Worm (Caenorhabditis elegans) whole organism, young adult: ENCODE results near the gene srh-80.

Experiments used
- B0019.2 ChIP-seq: fragments of 200-800 bp; sonication (Bioruptor generic); conservative IDR thresholded peaks from 2 replicates; pipeline ENCODE4 v1.3.6; 2022; ENCODE audit warnings: missing genetic modification reagents, missing genetic modification characterization, missing compliant biosample characterization
- B0261.1 ChIP-seq: sonication (generic microtip); optimal IDR thresholded peaks from 2 replicates; lab custom pipeline; 2016; ENCODE audit warnings: mild to moderate bottlenecking, missing genetic modification characterization, moderate library complexity, missing compliant biosample characterization
- C06A6.2 ChIP-seq: fragments of 200-800 bp; sonication (Bioruptor generic); conservative IDR thresholded peaks from 2 replicates; pipeline ENCODE4 v1.3.6; 2022; ENCODE audit warnings: missing genetic modification characterization, missing compliant biosample characterization
- C17E4.6 ChIP-seq: fragments of 200-800 bp; sonication (Bioruptor generic); IDR thresholded peaks from 2 replicates; pipeline ENCODE4 v1.3.6; 2022; ENCODE audit warnings: missing genetic modification reagents, missing genetic modification characterization, missing compliant biosample characterization
- D2030.7 ChIP-seq: fragments of 200-800 bp; sonication (Bioruptor generic); IDR thresholded peaks from 2 replicates; pipeline ENCODE4 v1.3.6; 2022; ENCODE audit warnings: missing genetic modification reagents, missing genetic modification characterization, missing compliant biosample characterization
- F10E7.11 ChIP-seq: sonication (generic microtip); optimal IDR thresholded peaks from 2 replicates; lab custom pipeline; 2017; ENCODE audit warnings: mild to moderate bottlenecking, missing genetic modification characterization, moderate library complexity, missing compliant biosample characterization
- F22D6.2 ChIP-seq: sonication (generic microtip); optimal IDR thresholded peaks from 2 replicates; lab custom pipeline; 2016; ENCODE audit warnings: mild to moderate bottlenecking, missing genetic modification characterization, missing compliant biosample characterization
- F23B12.7 ChIP-seq: sonication (generic microtip); optimal IDR thresholded peaks from 2 replicates; lab custom pipeline; 2017; ENCODE audit warnings: missing genetic modification characterization, mild to moderate bottlenecking, missing compliant biosample characterization, antibody characterized with exemption, moderate library complexity; ENCODE audit not compliant: insufficient read depth
- F33H1.4 ChIP-seq: fragments of 200-800 bp; sonication (Bioruptor generic); IDR thresholded peaks from 2 replicates; pipeline ENCODE4 v1.3.6; 2022; ENCODE audit warnings: missing genetic modification reagents, missing genetic modification characterization, missing compliant biosample characterization
- F37B4.10 ChIP-seq: fragments of 200-800 bp; sonication (Bioruptor generic); IDR thresholded peaks from 2 replicates; pipeline ENCODE4 v1.3.6; 2022; ENCODE audit warnings: missing genetic modification characterization, missing compliant biosample characterization
- F52B5.7 ChIP-seq: sonication (generic microtip); optimal IDR thresholded peaks from 2 replicates; lab custom pipeline; 2016; ENCODE audit warnings: mild to moderate bottlenecking, missing genetic modification characterization, missing compliant biosample characterization
- T26A5.8 ChIP-seq: sonication (generic microtip); optimal IDR thresholded peaks from 2 replicates; lab custom pipeline; 2016; ENCODE audit warnings: missing genetic modification characterization, missing compliant biosample characterization
- Y67H2A.10 ChIP-seq: fragments of 200-800 bp; sonication (Bioruptor generic); conservative IDR thresholded peaks from 2 replicates; pipeline ENCODE4 v1.3.6; 2022; ENCODE audit warnings: missing genetic modification reagents, missing genetic modification characterization, missing compliant biosample characterization
- Y79H2A.3 ChIP-seq: fragments of 200-800 bp; sonication (Bioruptor generic); conservative IDR thresholded peaks from 2 replicates; pipeline ENCODE4 v1.3.6; 2022; ENCODE audit warnings: missing genetic modification reagents, missing genetic modification characterization, missing compliant biosample characterization
- Y95B8A.8 ChIP-seq: fragments of 200-800 bp; sonication (Bioruptor generic); IDR thresholded peaks from 2 replicates; pipeline ENCODE4 v1.3.6; 2022; ENCODE audit warnings: missing genetic modification reagents, missing genetic modification characterization, missing compliant biosample characterization
- ZK185.1 ChIP-seq: sonication (generic microtip); optimal IDR thresholded peaks from 2 replicates; lab custom pipeline; 2016; ENCODE audit warnings: mild to moderate bottlenecking, missing genetic modification characterization, missing compliant biosample characterization; ENCODE audit not compliant: poor library complexity, severe bottlenecking
- akir-1 ChIP-seq: fragments of 200-800 bp; sonication (Bioruptor generic); optimal IDR thresholded peaks from 2 replicates; lab custom pipeline; 2018; ENCODE audit warnings: mild to moderate bottlenecking, missing genetic modification characterization, moderate library complexity, missing compliant biosample characterization
- aptf-3 ChIP-seq: fragments of 200-800 bp; sonication (Bioruptor generic); IDR thresholded peaks from 2 replicates; pipeline ENCODE4 v1.3.6; 2022; ENCODE audit warnings: missing genetic modification characterization, missing compliant biosample characterization
- bed-1 ChIP-seq: fragments of 200-800 bp; sonication (Bioruptor generic); IDR thresholded peaks from 2 replicates; pipeline ENCODE4 v1.3.6; 2022; ENCODE audit warnings: missing genetic modification reagents, missing genetic modification characterization, missing compliant biosample characterization
- ccch-3 ChIP-seq: fragments of 200-800 bp; sonication (Bioruptor generic); optimal IDR thresholded peaks from 2 replicates; lab custom pipeline; 2018; ENCODE audit warnings: mild to moderate bottlenecking, missing genetic modification characterization, missing compliant biosample characterization
- ceh-40 ChIP-seq: fragments of 200-800 bp; sonication (Bioruptor generic); IDR thresholded peaks from 2 replicates; pipeline ENCODE4 v1.3.6; 2022; ENCODE audit warnings: missing genetic modification characterization, missing compliant biosample characterization
- chd-7 ChIP-seq: sonication (generic microtip); optimal IDR thresholded peaks from 2 replicates; lab custom pipeline; 2016; ENCODE audit warnings: mild to moderate bottlenecking, missing genetic modification characterization, moderate library complexity, missing compliant biosample characterization
- die-1 ChIP-seq: sonication (generic microtip); optimal IDR thresholded peaks from 2 replicates; lab custom pipeline; 2016; ENCODE audit warnings: missing genotype, mild to moderate bottlenecking, missing genetic modification characterization, missing compliant biosample characterization
- dpff-1 ChIP-seq: sonication (generic microtip); optimal IDR thresholded peaks from 2 replicates; lab custom pipeline; 2017; ENCODE audit warnings: mild to moderate bottlenecking, missing genetic modification characterization, missing compliant biosample characterization
- dpl-1 ChIP-seq: fragments of 150-350 bp; optimal IDR thresholded peaks from 2 replicates; lab custom pipeline; 2014; ENCODE audit warnings: missing biosample characterization, missing genetic modification reagents, missing genetic modification characterization
- efl-1 ChIP-seq: fragments of 150-350 bp; optimal IDR thresholded peaks from 2 replicates; lab custom pipeline; 2014; ENCODE audit warnings: missing biosample characterization, missing genetic modification reagents, missing genetic modification characterization
- egl-44 ChIP-seq: fragments of 200-800 bp; sonication (Bioruptor generic); IDR thresholded peaks from 2 replicates; pipeline ENCODE4 v1.3.6; 2022; ENCODE audit warnings: missing genetic modification reagents, missing genetic modification characterization, missing compliant biosample characterization
- egrh-3 ChIP-seq: fragments of 200-800 bp; sonication (Bioruptor generic); IDR thresholded peaks from 2 replicates; pipeline ENCODE4 v1.3.6; 2022; ENCODE audit warnings: missing genetic modification reagents, missing genetic modification characterization, missing compliant biosample characterization
- ekl-4 ChIP-seq: fragments of 200-800 bp; sonication (Bioruptor generic); IDR thresholded peaks from 2 replicates; pipeline ENCODE4 v1.3.6; 2022; ENCODE audit warnings: missing genetic modification reagents, missing genetic modification characterization, missing compliant biosample characterization
- hmg-20 ChIP-seq: fragments of 200-800 bp; sonication (Bioruptor generic); IDR thresholded peaks from 2 replicates; pipeline ENCODE4 v1.3.6; 2022; ENCODE audit warnings: missing genetic modification reagents, missing genetic modification characterization, missing compliant biosample characterization
- hrde-1 ChIP-seq: sonication (generic microtip); optimal IDR thresholded peaks from 2 replicates; lab custom pipeline; 2016; ENCODE audit warnings: missing genetic modification characterization, mild to moderate bottlenecking, missing compliant biosample characterization, moderate library complexity, missing genotype, missing genetic modification reagents, borderline replicate concordance
- hsf-1 ChIP-seq: fragments of 200-800 bp; sonication (Bioruptor generic); IDR thresholded peaks from 2 replicates; pipeline ENCODE4 v1.3.6; 2022; ENCODE audit warnings: missing genetic modification reagents, missing genetic modification characterization, missing compliant biosample characterization
- lag-1 ChIP-seq: fragments of 200-800 bp; sonication (Bioruptor generic); IDR thresholded peaks from 2 replicates; pipeline ENCODE4 v1.3.6; 2022; ENCODE audit warnings: missing genetic modification reagents, missing genetic modification characterization, missing compliant biosample characterization
- let-607 ChIP-seq, 2 experiments: fragments of 200-800 bp in 1 of 2; sonication (Bioruptor generic) in 1 of 2; sonication (generic microtip) in 1 of 2; optimal IDR thresholded peaks; 2 replicates each; lab custom pipeline; 2016 to 2018; ENCODE audit warnings: mild to moderate bottlenecking in 2 of 2, missing compliant biosample characterization in 2 of 2, missing genetic modification characterization in 2 of 2, moderate library complexity in 2 of 2, missing genotype in 1 of 2
- lin-35 ChIP-seq, 3 experiments: fragments of 150-350 bp in 2 of 3; sonication (generic microtip) in 1 of 3; optimal IDR thresholded peaks; 2 replicates each; lab custom pipeline; 2014 to 2018; ENCODE audit warnings: missing biosample characterization in 3 of 3, missing genetic modification characterization in 3 of 3, missing genetic modification reagents in 3 of 3
- madf-10 ChIP-seq: sonication (generic microtip); optimal IDR thresholded peaks from 2 replicates; lab custom pipeline; 2016; ENCODE audit warnings: mild to moderate bottlenecking, missing genetic modification characterization, missing compliant biosample characterization
- mes-4 ChIP-seq: sonication (generic microtip); optimal IDR thresholded peaks from 2 replicates; lab custom pipeline; 2016; ENCODE audit warnings: missing genotype, missing genetic modification characterization, missing compliant biosample characterization
- nfya-1 ChIP-seq: sonication (generic microtip); optimal IDR thresholded peaks from 2 replicates; lab custom pipeline; 2017; ENCODE audit warnings: antibody characterized with exemption, missing compliant biosample characterization, missing genetic modification characterization, borderline replicate concordance; ENCODE audit not compliant: insufficient read depth
- nhr-80 ChIP-seq: sonication (generic microtip); optimal IDR thresholded peaks from 2 replicates; lab custom pipeline; 2016; ENCODE audit warnings: missing genetic modification characterization, missing compliant biosample characterization
- pha-4 ChIP-seq: fragments of 150-350 bp; sonication (generic microtip); optimal IDR thresholded peaks from 2 replicates; lab custom pipeline; 2014; ENCODE audit warnings: missing biosample characterization, missing genetic modification reagents, missing genetic modification characterization
- rcor-1 ChIP-seq: fragments of 200-800 bp; sonication (Bioruptor generic); IDR thresholded peaks from 2 replicates; pipeline ENCODE4 v1.3.6; 2022; ENCODE audit warnings: missing genetic modification reagents, missing genetic modification characterization, missing compliant biosample characterization
- rec-8 ChIP-seq, 2 experiments: sonication (generic microtip); optimal IDR thresholded peaks; 2 replicates each; lab custom pipeline; 2016; ENCODE audit warnings: mild to moderate bottlenecking in 2 of 2, missing genetic modification characterization in 2 of 2, missing genetic modification reagents in 2 of 2, missing genotype in 2 of 2, missing biosample characterization in 1 of 2, missing compliant biosample characterization in 1 of 2, moderate library complexity in 1 of 2
- snpc-1.1 ChIP-seq: sonication (generic microtip); optimal IDR thresholded peaks from 2 replicates; lab custom pipeline; 2017; ENCODE audit warnings: missing genetic modification characterization, mild to moderate bottlenecking, missing compliant biosample characterization, antibody characterized with exemption, moderate library complexity, missing genotype, missing genetic modification reagents; ENCODE audit not compliant: insufficient read depth
- tbp1 ChIP-seq: fragments of 200-800 bp; sonication (Bioruptor generic); optimal IDR thresholded peaks from 2 replicates; lab custom pipeline; 2018; ENCODE audit warnings: mild to moderate bottlenecking, missing genetic modification characterization, missing compliant biosample characterization
- tbx-9 ChIP-seq: sonication (generic microtip); optimal IDR thresholded peaks from 2 replicates; lab custom pipeline; 2016; ENCODE audit warnings: borderline replicate concordance, missing genetic modification characterization, inconsistent platforms, missing compliant biosample characterization
- tlf-1 ChIP-seq: fragments of 200-800 bp; sonication (Bioruptor generic); optimal IDR thresholded peaks from 2 replicates; lab custom pipeline; 2018; ENCODE audit warnings: mild to moderate bottlenecking, missing genetic modification characterization, missing compliant biosample characterization
- unc-130 ChIP-seq: sonication (generic microtip); optimal IDR thresholded peaks from 2 replicates; lab custom pipeline; 2016; ENCODE audit warnings: missing genetic modification reagents, missing genetic modification characterization, missing compliant biosample characterization
- ztf-25 ChIP-seq: fragments of 200-800 bp; sonication (Bioruptor generic); IDR thresholded peaks from 2 replicates; pipeline ENCODE4 v1.3.6; 2022; ENCODE audit warnings: missing genetic modification reagents, missing genetic modification characterization, missing compliant biosample characterization

srh-80 gene

ce11 chrV:176870-177467 lies 42.8 kb upstream of the srh-80 start, which contains the start of gene cul-3 (continued):
- no peak for TF ChIP-seq snpc-1.1 (tag; lab: Kevin White, UChicago)
- TF ChIP-seq unc-130 (GFP tag; lab: Kevin White, UChicago) = no peak
- no peak for TF ChIP-seq madf-10 (tag; lab: Kevin White, UChicago)
- TF ChIP-seq ceh-40 = no peak
- TF ChIP-seq Y79H2A.3 = no peak
- no peak for TF ChIP-seq C17E4.6 (GFP tag; lab: Robert Waterston, UW)
- no peak for TF ChIP-seq hrde-1
- TF ChIP-seq F23B12.7 (tag; lab: Kevin White, UChicago) = no peak
- TF ChIP-seq F37B4.10 (GFP tag; lab: Robert Waterston, UW) = no peak
- TF ChIP-seq akir-1 (GFP tag; lab: Kevin White, UChicago) = no peak
- TF ChIP-seq hmg-20 (GFP tag; lab: Robert Waterston, UW) = no peak
- no peak for TF ChIP-seq dpff-1 (tag; lab: Kevin White, UChicago)
- no peak for TF ChIP-seq tlf-1 (GFP tag; lab: Kevin White, UChicago)
- TF ChIP-seq T26A5.8 (tag; lab: Kevin White, UChicago) = no peak
- no peak for TF ChIP-seq chd-7 (tag; lab: Kevin White, UChicago)
- no peak for TF ChIP-seq tbx-9 (tag; lab: Kevin White, UChicago)
- peak; percentile 5 for TF ChIP-seq efl-1 (GFP tag; lab: Kevin White, UChicago)
- no peak for TF ChIP-seq mes-4 (tag; lab: Kevin White, UChicago)
- no peak for TF ChIP-seq lag-1 (GFP tag; lab: Robert Waterston, UW)
- no peak for TF ChIP-seq C06A6.2 (GFP tag; lab: Robert Waterston, UW)
- no peak for TF ChIP-seq rec-8 (tag; optimal IDR thresholded peaks at IDR 0.05; lab: Kevin White, UChicago)
- TF ChIP-seq F33H1.4 = peak; percentile 29; the same call in 1 of the 2 replicates
- TF ChIP-seq ztf-25 (GFP tag; lab: Robert Waterston, UW) = no peak
- no peak for TF ChIP-seq ZK185.1
- TF ChIP-seq B0019.2 (GFP tag; lab: Robert Waterston, UW) = no peak
- TF ChIP-seq Y67H2A.10 = no peak
- TF ChIP-seq egl-44 (GFP tag; lab: Robert Waterston, UW) = no peak
- no peak for TF ChIP-seq B0261.1
- TF ChIP-seq Y95B8A.8 (GFP tag; lab: Robert Waterston, UW) = no peak
- peak; percentile 10; the same call in 1 of the 2 replicates for TF ChIP-seq rcor-1 (GFP tag; lab: Robert Waterston, UW)
- TF ChIP-seq bed-1 (GFP tag; lab: Robert Waterston, UW) = no peak
- no peak for TF ChIP-seq nfya-1
- peak in 1 of 3 experiments; percentile 24 for TF ChIP-seq lin-35 (GFP tag; optimal IDR thresholded peaks at IDR 0.05; lab: Kevin White, UChicago)
- no peak for TF ChIP-seq tbp1 (GFP tag; lab: Kevin White, UChicago)
- no peak for TF ChIP-seq F52B5.7 (tag; lab: Kevin White, UChicago)
- no peak for TF ChIP-seq pha-4 (tag; lab: Kevin White, UChicago)
- TF ChIP-seq F22D6.2 (tag; lab: Kevin White, UChicago) = no peak
- TF ChIP-seq F10E7.11 (tag; lab: Kevin White, UChicago) = no peak
- TF ChIP-seq egrh-3 = no peak
- no peak for TF ChIP-seq hsf-1 (GFP tag; lab: Robert Waterston, UW)
- TF ChIP-seq D2030.7 (GFP tag; lab: Robert Waterston, UW) = peak; percentile 63
- no peak for TF ChIP-seq aptf-3 (GFP tag; lab: Robert Waterston, UW)
- no peak for TF ChIP-seq ccch-3 (GFP tag; lab: Kevin White, UChicago)
- TF ChIP-seq let-607 (tag; optimal IDR thresholded peaks at IDR 0.05; lab: Kevin White, UChicago) = no peak
- no peak for TF ChIP-seq dpl-1 (GFP tag; lab: Kevin White, UChicago)
- no peak for TF ChIP-seq nhr-80
- TF ChIP-seq die-1 (tag; lab: Kevin White, UChicago) = no peak
- TF ChIP-seq ekl-4 (GFP tag; lab: Robert Waterston, UW) = no peak
